Worm (Caenorhabditis elegans) whole organism, late embryonic: Measurements from ENCODE around the gene mtch-1.

Experiments
- ama-1 ChIP-seq: fragments of 150-350 bp; optimal IDR thresholded peaks from 2 replicates; lab custom pipeline; 2014
- ceh-18 ChIP-seq: sonication (generic microtip); optimal IDR thresholded peaks from 2 replicates; lab custom pipeline; 2016; ENCODE audit warnings: missing genetic modification characterization, missing compliant biosample characterization
- ceh-34 ChIP-seq: sonication (generic microtip); optimal IDR thresholded peaks from 2 replicates; lab custom pipeline; 2016; ENCODE audit warnings: mild to moderate bottlenecking, missing genetic modification characterization, missing compliant biosample characterization
- ceh-6 ChIP-seq: fragments of 200-800 bp; sonication (Bioruptor generic); optimal IDR thresholded peaks from 2 replicates; lab custom pipeline; 2018; ENCODE audit warnings: mild to moderate bottlenecking, missing genetic modification characterization, missing compliant biosample characterization
- pag-3 ChIP-seq: sonication (generic microtip); optimal IDR thresholded peaks from 2 replicates; lab custom pipeline; 2016; ENCODE audit warnings: missing compliant biosample characterization, missing genetic modification characterization, borderline replicate concordance
- pat-9 ChIP-seq: fragments of 200-800 bp; sonication (Bioruptor generic); optimal IDR thresholded peaks from 2 replicates; lab custom pipeline; 2018; ENCODE audit warnings: mild to moderate bottlenecking, missing genetic modification characterization, moderate library complexity, missing compliant biosample characterization
- pqm-1 ChIP-seq: sonication (generic microtip); optimal IDR thresholded peaks from 2 replicates; lab custom pipeline; 2016; ENCODE audit warnings: missing genetic modification characterization, missing compliant biosample characterization
- rnt-1 ChIP-seq: sonication (generic microtip); optimal IDR thresholded peaks from 2 replicates; lab custom pipeline; 2016; ENCODE audit warnings: missing genetic modification characterization, missing compliant biosample characterization
- sox-4 ChIP-seq: sonication (generic microtip); optimal IDR thresholded peaks from 2 replicates; lab custom pipeline; 2017; ENCODE audit warnings: mild to moderate bottlenecking, missing genetic modification characterization, inconsistent platforms, missing compliant biosample characterization

DNA sequence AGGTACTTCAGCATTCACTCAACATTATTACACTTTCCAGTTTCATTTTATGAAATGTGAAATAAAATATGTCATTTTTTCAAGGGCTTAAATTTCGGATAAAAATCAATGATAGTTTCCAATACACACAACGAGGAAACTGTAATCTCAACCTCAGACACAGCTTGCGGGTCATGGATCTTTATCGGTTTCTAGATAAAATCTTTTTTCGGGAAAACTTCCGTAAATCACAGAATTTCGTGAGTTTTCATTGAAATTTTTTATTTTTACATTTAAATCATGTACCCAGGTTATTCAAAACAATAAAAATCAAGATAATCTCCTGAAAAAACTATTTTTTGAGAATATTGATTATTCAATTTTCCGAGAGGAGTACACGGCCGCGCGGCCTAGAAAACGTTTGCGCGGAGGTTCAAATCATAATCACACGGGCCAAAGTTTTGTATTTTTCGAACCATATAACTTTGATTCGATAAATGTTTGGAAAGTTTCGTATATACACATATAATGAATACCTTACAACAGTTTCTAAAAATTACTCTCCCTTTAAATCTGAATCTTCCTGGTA is 23.4 kb upstream of the mtch-1 start:
- TF ChIP-seq ama-1 (lab: Kevin White, UChicago), result no peak
- TF ChIP-seq ceh-6 (GFP tag; lab: Kevin White, UChicago), result no peak
- no peak for TF ChIP-seq ceh-34 (tag; lab: Kevin White, UChicago)
- TF ChIP-seq pat-9 (tag; lab: Kevin White, UChicago), result no peak
- no peak for TF ChIP-seq sox-4 (tag; lab: Kevin White, UChicago)
- no peak for TF ChIP-seq ceh-18 (tag; lab: Kevin White, UChicago)
- no peak for TF ChIP-seq rnt-1 (tag; lab: Kevin White, UChicago)
- no peak for TF ChIP-seq pqm-1 (tag; lab: Kevin White, UChicago)
- no peak for TF ChIP-seq pag-3 (tag; lab: Kevin White, UChicago)
